Worm (Caenorhabditis elegans) whole organism, L2 larva: ENCODE measurements around the gene daf-41.

ENCODE experiments used
- Y55F3AM.14 ChIP-seq: fragments of 200-800 bp; sonication (Bioruptor generic); optimal IDR thresholded peaks from 2 replicates; lab custom pipeline; 2018; ENCODE audit warnings: mild to moderate bottlenecking, missing genetic modification characterization, missing compliant biosample characterization
- aly-2 ChIP-seq: fragments of 150-350 bp; optimal IDR thresholded peaks from 2 replicates; lab custom pipeline; 2014; ENCODE audit warnings: missing biosample characterization, missing genetic modification characterization
- ama-1 ChIP-seq: fragments of 150-350 bp; optimal IDR thresholded peaks from 2 replicates; lab custom pipeline; 2018; ENCODE audit warnings: inconsistent platforms
- elt-3 ChIP-seq: sonication (generic microtip); optimal IDR thresholded peaks from 2 replicates; lab custom pipeline; 2017; ENCODE audit warnings: missing biosample characterization, missing genetic modification characterization
- lin-13 ChIP-seq: fragments of 150-350 bp; optimal IDR thresholded peaks from 2 replicates; lab custom pipeline; 2014; ENCODE audit warnings: missing biosample characterization, missing genetic modification reagents, missing genetic modification characterization
- nhr-12 ChIP-seq: fragments of 150-350 bp; optimal IDR thresholded peaks from 2 replicates; lab custom pipeline; 2014; ENCODE audit warnings: missing biosample characterization, missing genetic modification characterization
- zag-1 ChIP-seq: fragments of 150-350 bp; optimal IDR thresholded peaks from 2 replicates; lab custom pipeline; 2014; ENCODE audit warnings: missing biosample characterization, missing genetic modification characterization

- no peak for TF ChIP-seq ama-1 (lab: Kevin White, UChicago)
- no peak for TF ChIP-seq zag-1 (tag; lab: Kevin White, UChicago)
- TF ChIP-seq elt-3: no peak
- no peak for TF ChIP-seq Y55F3AM.14 (GFP tag; lab: Kevin White, UChicago)
- TF ChIP-seq aly-2 (tag; lab: Kevin White, UChicago): no peak
- TF ChIP-seq nhr-12: no peak
- TF ChIP-seq lin-13 (GFP tag; lab: Kevin White, UChicago): no peak
Measured at ce11 chrIII:5280228-5280627, 5.7 kb upstream of the daf-41 start.
